Fruit fly (Drosophila melanogaster) whole organism, embryonic: Measurements from ENCODE around the gene CG4972.

Source experiments
- Blimp-1 ChIP-seq: fragments of 200-800 bp; sonication (Bioruptor generic); optimal IDR thresholded peaks from 3 replicates; lab custom pipeline; 2018; ENCODE audit warnings: missing biosample characterization, missing genetic modification characterization, mild to moderate bottlenecking, moderate library complexity, missing genetic modification reagents
- C15 ChIP-seq: fragments of 200-800 bp; sonication (Bioruptor generic); IDR thresholded peaks from 3 replicates; pipeline ENCODE4 v1.3.6; 2022; ENCODE audit warnings: missing biosample characterization, missing genetic modification characterization
- CG1024 ChIP-seq: fragments of 200-800 bp; sonication (Bioruptor generic); IDR thresholded peaks from 2 replicates; pipeline ENCODE4 v1.3.6; 2022; ENCODE audit warnings: missing biosample characterization, missing genetic modification characterization
- CG10267 ChIP-seq: fragments of 200-800 bp; sonication (Bioruptor generic); optimal IDR thresholded peaks from 2 replicates; lab custom pipeline; 2018; ENCODE audit warnings: missing biosample characterization, mild to moderate bottlenecking, missing genetic modification characterization, moderate library complexity
- CG11696 ChIP-seq: fragments of 200-800 bp; sonication (Bioruptor generic); IDR thresholded peaks from 2 replicates; pipeline ENCODE4 v1.3.6; 2022; ENCODE audit warnings: missing biosample characterization, missing genetic modification characterization
- CG12236 ChIP-seq: fragments of 200-800 bp; sonication (Bioruptor generic); optimal IDR thresholded peaks from 2 replicates; lab custom pipeline; 2016; ENCODE audit warnings: missing biosample characterization, missing genetic modification characterization
- CG13287 ChIP-seq: fragments of 200-800 bp; sonication (Bioruptor generic); IDR thresholded peaks from 2 replicates; pipeline ENCODE4 v1.3.6; 2022; ENCODE audit warnings: missing biosample characterization, missing genetic modification characterization; ENCODE audit not compliant: partially characterized antibody
- CG13296 ChIP-seq: fragments of 200-800 bp; sonication (Bioruptor generic); optimal IDR thresholded peaks from 3 replicates; lab custom pipeline; 2018; ENCODE audit warnings: missing biosample characterization, mild to moderate bottlenecking, missing genetic modification characterization
- CG17912 ChIP-seq: fragments of 200-800 bp; sonication (Bioruptor generic); optimal IDR thresholded peaks from 2 replicates; lab custom pipeline; 2018; ENCODE audit warnings: missing biosample characterization, mild to moderate bottlenecking, missing genetic modification characterization
- CG2116 ChIP-seq: fragments of 200-800 bp; sonication (Bioruptor generic); optimal IDR thresholded peaks from 3 replicates; lab custom pipeline; 2018; ENCODE audit warnings: missing biosample characterization, mild to moderate bottlenecking, missing genetic modification characterization
- CG2712 ChIP-seq: fragments of 200-800 bp; optimal IDR thresholded peaks from 3 replicates; lab custom pipeline; 2019; ENCODE audit warnings: missing biosample characterization, mild to moderate bottlenecking, missing genetic modification characterization, moderate library complexity
- CG32772 ChIP-seq: fragments of 200-800 bp; sonication (Bioruptor generic); IDR thresholded peaks from 2 replicates; pipeline ENCODE4 v1.3.6; 2022; ENCODE audit warnings: missing biosample characterization, missing genetic modification characterization
- CG34224 ChIP-seq: fragments of 200-800 bp; sonication (Bioruptor generic); IDR thresholded peaks from 3 replicates; pipeline ENCODE4 v1.3.6; 2022; ENCODE audit warnings: missing biosample characterization, missing genetic modification characterization; ENCODE audit not compliant: partially characterized antibody
- CG3995 ChIP-seq: fragments of 200-800 bp; sonication (Bioruptor generic); optimal IDR thresholded peaks from 3 replicates; lab custom pipeline; 2016; ENCODE audit warnings: missing biosample characterization, missing genetic modification characterization
- CG4617 ChIP-seq: fragments of 200-800 bp; sonication (Bioruptor generic); optimal IDR thresholded peaks from 3 replicates; lab custom pipeline; 2016; ENCODE audit warnings: missing biosample characterization, missing genetic modification characterization, borderline replicate concordance
- CG6791 ChIP-seq: fragments of 200-800 bp; sonication (Bioruptor generic); IDR thresholded peaks from 3 replicates; pipeline ENCODE4 v1.3.6; 2022; ENCODE audit warnings: missing biosample characterization, missing genetic modification characterization; ENCODE audit not compliant: partially characterized antibody
- CG8290 ChIP-seq, 3 experiments: fragments of 200-800 bp; sonication (Bioruptor generic); optimal IDR thresholded peaks; 2 replicates each; lab custom pipeline; 2016 to 2019; ENCODE audit warnings: missing biosample characterization in 3 of 3, missing genetic modification characterization in 3 of 3, mild to moderate bottlenecking in 2 of 3, moderate library complexity in 1 of 3
- CG8478 ChIP-seq: fragments of >200 bp; optimal IDR thresholded peaks from 2 replicates; lab custom pipeline; 2018
- CG9437 ChIP-seq: fragments of 200-800 bp; sonication (Bioruptor generic); optimal IDR thresholded peaks from 2 replicates; lab custom pipeline; 2018; ENCODE audit warnings: missing biosample characterization, mild to moderate bottlenecking, missing genetic modification characterization
- Camta ChIP-seq: fragments of 200-800 bp; sonication (Bioruptor generic); optimal IDR thresholded peaks from 2 replicates; lab custom pipeline; 2016; ENCODE audit warnings: missing biosample characterization, missing genetic modification characterization
- Dll ChIP-seq: fragments of 200-800 bp; sonication (Bioruptor generic); IDR thresholded peaks from 4 replicates; pipeline ENCODE4 v1.3.6; 2022; ENCODE audit warnings: missing biosample characterization, missing genetic modification characterization; ENCODE audit not compliant: partially characterized antibody
- E2f1 ChIP-seq: fragments of 200-800 bp; sonication (Bioruptor generic); IDR thresholded peaks from 2 replicates; pipeline ENCODE4 v1.3.6; 2022; ENCODE audit warnings: missing biosample characterization, missing genetic modification characterization
- Elba2 ChIP-seq: fragments of 200-800 bp; sonication (Bioruptor generic); optimal IDR thresholded peaks from 3 replicates; lab custom pipeline; 2016; ENCODE audit warnings: missing biosample characterization, missing genetic modification characterization
- Ets65A ChIP-seq: fragments of 200-800 bp; sonication (Bioruptor generic); peaks from one replicate; lab custom pipeline; 2016; ENCODE audit warnings: missing biosample characterization, missing genetic modification characterization
- GATAe ChIP-seq: fragments of 200-800 bp; sonication (Bioruptor generic); conservative IDR thresholded peaks from 2 replicates; pipeline ENCODE4 v1.3.6; 2022; ENCODE audit warnings: missing biosample characterization, missing genetic modification characterization
- Hmx ChIP-seq: fragments of 200-800 bp; sonication (Bioruptor generic); optimal IDR thresholded peaks from 2 replicates; lab custom pipeline; 2016; ENCODE audit warnings: missing biosample characterization, missing genetic modification characterization
- MESR4 ChIP-seq: fragments of 200-800 bp; sonication (Bioruptor generic); optimal IDR thresholded peaks from 2 replicates; lab custom pipeline; 2018; ENCODE audit warnings: missing biosample characterization, mild to moderate bottlenecking, missing genetic modification characterization, moderate library complexity
- Med ChIP-seq: fragments of 200-800 bp; sonication (Bioruptor generic); peaks from one replicate; lab custom pipeline; 2016; ENCODE audit warnings: missing biosample characterization, missing genetic modification characterization, mild to moderate bottlenecking, inconsistent platforms, moderate library complexity
- Meics ChIP-seq: fragments of 200-800 bp; sonication (Bioruptor generic); optimal IDR thresholded peaks from 2 replicates; lab custom pipeline; 2017; ENCODE audit warnings: missing biosample characterization, mild to moderate bottlenecking, missing genetic modification characterization
- Oli ChIP-seq: fragments of 200-800 bp; sonication (Bioruptor generic); optimal IDR thresholded peaks from 2 replicates; lab custom pipeline; 2018; ENCODE audit warnings: missing biosample characterization, mild to moderate bottlenecking, missing genetic modification characterization, moderate library complexity
- PHDP ChIP-seq: fragments of 200-800 bp; sonication (Bioruptor generic); optimal IDR thresholded peaks from 3 replicates; lab custom pipeline; 2018; ENCODE audit warnings: missing biosample characterization, mild to moderate bottlenecking, missing genetic modification characterization, moderate library complexity
- Scr ChIP-seq: fragments of 200-800 bp; sonication (Bioruptor generic); IDR thresholded peaks from 2 replicates; pipeline ENCODE4 v1.3.6; 2022; ENCODE audit warnings: missing biosample characterization, missing genetic modification characterization; ENCODE audit not compliant: partially characterized antibody
- Sry-δ ChIP-seq: fragments of 200-800 bp; sonication (Bioruptor generic); optimal IDR thresholded peaks from 2 replicates; lab custom pipeline; 2016; ENCODE audit warnings: missing biosample characterization, missing genetic modification characterization
- chinmo ChIP-seq: fragments of 200-800 bp; sonication (Bioruptor generic); IDR thresholded peaks from 4 replicates; pipeline ENCODE4 v1.3.6; 2022; ENCODE audit warnings: missing biosample characterization, missing genetic modification characterization; ENCODE audit not compliant: partially characterized antibody
- dmrt99B ChIP-seq: fragments of 200-800 bp; sonication (Bioruptor generic); optimal IDR thresholded peaks from 2 replicates; lab custom pipeline; 2018; ENCODE audit warnings: missing biosample characterization, mild to moderate bottlenecking, missing genetic modification characterization, moderate library complexity
- emc ChIP-seq: fragments of 200-800 bp; sonication (Bioruptor generic); optimal IDR thresholded peaks from 2 replicates; lab custom pipeline; 2016; ENCODE audit warnings: missing biosample characterization, missing genetic modification characterization
- esg ChIP-seq: fragments of 200-800 bp; sonication (Bioruptor generic); conservative IDR thresholded peaks from 2 replicates; pipeline ENCODE4 v1.3.6; 2022; ENCODE audit warnings: missing biosample characterization, missing genetic modification characterization
- gfzf ChIP-seq: fragments of 200-800 bp; sonication (Bioruptor generic); optimal IDR thresholded peaks from 2 replicates; lab custom pipeline; 2016; ENCODE audit warnings: missing biosample characterization, mild to moderate bottlenecking, missing genetic modification characterization, moderate library complexity
- grn ChIP-seq: fragments of 200-800 bp; sonication (Bioruptor generic); optimal IDR thresholded peaks from 3 replicates; lab custom pipeline; 2017; ENCODE audit warnings: missing biosample characterization, missing genetic modification characterization
- mirr ChIP-seq: fragments of 200-800 bp; sonication (Bioruptor generic); optimal IDR thresholded peaks from 3 replicates; lab custom pipeline; 2018; ENCODE audit warnings: missing biosample characterization, mild to moderate bottlenecking, missing genetic modification characterization
- nmo ChIP-seq: fragments of 200-800 bp; sonication (Bioruptor generic); optimal IDR thresholded peaks from 2 replicates; lab custom pipeline; 2018; ENCODE audit warnings: missing biosample characterization, mild to moderate bottlenecking, missing genetic modification characterization, moderate library complexity
- phol ChIP-seq: fragments of 200-800 bp; sonication (Bioruptor generic); optimal IDR thresholded peaks from 3 replicates; lab custom pipeline; 2018; ENCODE audit warnings: missing biosample characterization, mild to moderate bottlenecking, missing genetic modification characterization, moderate library complexity
- stc ChIP-seq: fragments of 200-800 bp; sonication (Bioruptor generic); IDR thresholded peaks from 2 replicates; pipeline ENCODE4 v1.3.6; 2022; ENCODE audit warnings: missing biosample characterization, missing genetic modification characterization
- stwl ChIP-seq: fragments of 200-800 bp; sonication (Bioruptor generic); optimal IDR thresholded peaks from 3 replicates; lab custom pipeline; 2018; ENCODE audit warnings: missing biosample characterization, mild to moderate bottlenecking, missing genetic modification characterization, moderate library complexity
- sug ChIP-seq: fragments of 200-800 bp; optimal IDR thresholded peaks from 2 replicates; lab custom pipeline; 2019; ENCODE audit warnings: missing biosample characterization, mild to moderate bottlenecking, missing genetic modification characterization, moderate library complexity
- unc-4 ChIP-seq: fragments of 200-800 bp; sonication (Bioruptor generic); IDR thresholded peaks from 2 replicates; pipeline ENCODE4 v1.3.6; 2022; ENCODE audit warnings: missing biosample characterization, missing genetic modification characterization; ENCODE audit not compliant: partially characterized antibody
- vfl ChIP-seq: fragments of 200-800 bp; sonication (Bioruptor generic); optimal IDR thresholded peaks from 2 replicates; lab custom pipeline; 2016; ENCODE audit warnings: missing biosample characterization, missing genetic modification characterization

Gene CG4972

dm6 chr2L:10311822-10312221, 2.8 kb upstream of the CG4972 start (continued):
- TF ChIP-seq MESR4 (GFP tag; lab: Kevin White, UChicago) (peak; percentile 83), Sry-δ (GFP tag; lab: Kevin White, UChicago) (peak; percentile 42), Scr (GFP tag; lab: Robert Waterston, UW) (peak; percentile 33; the same call in 1 of the 2 replicates), Meics (no peak), CG9437 (GFP tag; lab: Kevin White, UChicago) (no peak), CG34224 (GFP tag; lab: Robert Waterston, UW) (0 out of 3 replicates have a peak, but pooled peaks have one; percentile 12), CG8290 (GFP tag; optimal IDR thresholded peaks at IDR 0.05; lab: Kevin White, UChicago) (no peak), CG8290 (tag; optimal IDR thresholded peaks at IDR 0.05; lab: Kevin White, UChicago) (peak in 1 of 2 experiments; percentile 4), CG4617 (peak; percentile 76), Camta (GFP tag; lab: Kevin White, UChicago) (no peak), Ets65A (peak; percentile 54), CG13287 (GFP tag; lab: Robert Waterston, UW) (peak; percentile 42; the same call in 1 of the 2 replicates), Blimp-1 (GFP tag; lab: Kevin White, UChicago) (no peak), CG17912 (GFP tag; lab: Kevin White, UChicago) (no peak), CG12236 (no peak), chinmo (GFP tag; lab: Robert Waterston, UW) (0 out of 4 replicates have a peak, but pooled peaks have one; percentile 50), Med (GFP tag; lab: Kevin White, UChicago) (peak; percentile 43), CG1024 (GFP tag; lab: Robert Waterston, UW) (0 out of 2 replicates have a peak, but pooled peaks have one; percentile 42), nmo (GFP tag; lab: Kevin White, UChicago) (peak; percentile 9), esg (no peak), CG10267 (tag; lab: Kevin White, UChicago) (peak; percentile 5), GATAe (GFP tag; lab: Robert Waterston, UW) (no peak), unc-4 (GFP tag; lab: Robert Waterston, UW) (peak; percentile 38; the same call in 1 of the 2 replicates), gfzf (GFP tag; lab: Kevin White, UChicago) (peak; percentile 76), CG13296 (GFP tag; lab: Kevin White, UChicago) (peak; percentile 2), vfl (GFP tag; lab: Kevin White, UChicago) (no peak), Oli (no peak), emc (no peak), CG32772 (GFP tag; lab: Robert Waterston, UW) (no peak), Elba2 (GFP tag; lab: Kevin White, UChicago) (peak; percentile 27), PHDP (tag; lab: Kevin White, UChicago) (no peak), dmrt99B (tag; lab: Kevin White, UChicago) (no peak), CG3995 (GFP tag; lab: Kevin White, UChicago) (peak; percentile 10), stwl (peak; percentile 63), CG8478 (lab: Kevin White, UChicago) (no peak), CG2712 (peak; percentile 7), Hmx (GFP tag; lab: Kevin White, UChicago) (no peak), CG6791 (GFP tag; lab: Robert Waterston, UW) (0 out of 3 replicates have a peak, but pooled peaks have one; percentile 36), E2f1 (GFP tag; lab: Robert Waterston, UW) (no peak), CG2116 (GFP tag; lab: Kevin White, UChicago) (peak; percentile 44), phol (tag; lab: Kevin White, UChicago) (peak; percentile 21), CG11696 (GFP tag; lab: Robert Waterston, UW) (no peak), C15 (GFP tag; lab: Robert Waterston, UW) (no peak), stc (GFP tag; lab: Robert Waterston, UW) (no peak), Dll (peak; percentile 42; the same call in 1 of the 4 replicates), sug (tag; lab: Kevin White, UChicago) (peak; percentile 12), mirr (no peak), grn (GFP tag; lab: Kevin White, UChicago) (no peak)
- TF ChIP-seq, all 482 proteins: peak for 52
